Fruit fly (Drosophila melanogaster): Measurements from ENCODE around the gene CG17104.

CG17104 gene

dm6 chr2L:10665603-10666002 lies 11.4 kb upstream of the CG17104 start (continued):
- no peak for TF ChIP-seq Hand (GFP tag; optimal IDR thresholded peaks at IDR 0.05)
- TF ChIP-seq tll (GFP tag; optimal IDR thresholded peaks at IDR 0.05): no peak
- TF ChIP-seq fu2 (GFP tag; optimal IDR thresholded peaks at IDR 0.05): peak; percentile 58
- no peak for TF ChIP-seq Elba2 (GFP tag; optimal IDR thresholded peaks at IDR 0.05)
- no peak for TF ChIP-seq da (GFP tag; optimal IDR thresholded peaks at IDR 0.05)
- no peak for TF ChIP-seq CG10979 (tag; optimal IDR thresholded peaks at IDR 0.05)
- peak; percentile 25; the same call in 1 of the 2 replicates for TF ChIP-seq wor (GFP tag; IDR thresholded peaks at IDR 0.05)
- peak; percentile 84 for TF ChIP-seq Oli (tag; optimal IDR thresholded peaks at IDR 0.05)
- TF ChIP-seq Gsc (GFP tag; IDR thresholded peaks at IDR 0.05): peak; percentile 36; the same call in 1 of the 2 replicates
- TF ChIP-seq Vsx1 (GFP tag; optimal IDR thresholded peaks at IDR 0.05): peak; percentile 38
- TF ChIP-seq CG16863 (GFP tag; optimal IDR thresholded peaks at IDR 0.05): peak; percentile 79
- peak; percentile 50 for TF ChIP-seq dmrt11E (tag; optimal IDR thresholded peaks at IDR 0.05)
- peak; percentile 80 for TF ChIP-seq CG30403 (GFP tag; optimal IDR thresholded peaks at IDR 0.05)
- peak; percentile 17 for TF ChIP-seq CG10274 (GFP tag; optimal IDR thresholded peaks at IDR 0.05)
- TF ChIP-seq seq (GFP tag; IDR thresholded peaks at IDR 0.05): peak; percentile 87
- peak; percentile 36 for TF ChIP-seq CG11723 (GFP tag; optimal IDR thresholded peaks at IDR 0.05)
- TF ChIP-seq az2 (GFP tag; optimal IDR thresholded peaks at IDR 0.05): peak; percentile 76
- TF ChIP-seq Xrp1 (GFP tag; IDR thresholded peaks at IDR 0.05): peak; percentile 81
- no peak for TF ChIP-seq CG6683 (GFP tag; optimal IDR thresholded peaks at IDR 0.05)
- no peak for TF ChIP-seq knrl (GFP tag; IDR thresholded peaks at IDR 0.05; ENCODE audit: partially characterized antibody)
- no peak for TF ChIP-seq prd (optimal IDR thresholded peaks at IDR 0.05)
- TF ChIP-seq prd (GFP tag; IDR thresholded peaks at IDR 0.05): peak; percentile 92
- peak; percentile 66; the same call in 1 of the 3 replicates for TF ChIP-seq sr (GFP tag; IDR thresholded peaks at IDR 0.05)
- TF ChIP-seq Dip3 (GFP tag; optimal IDR thresholded peaks at IDR 0.05): peak; percentile 69
- TF ChIP-seq fru (optimal IDR thresholded peaks at IDR 0.05): no peak
- peak; percentile 92 for TF ChIP-seq dysf (GFP tag; IDR thresholded peaks at IDR 0.05)
- peak; percentile 73; the same call in 2 of the 3 replicates for TF ChIP-seq CG6175 (GFP tag; IDR thresholded peaks at IDR 0.05)
- TF ChIP-seq CG12219 (GFP tag; optimal IDR thresholded peaks at IDR 0.05): peak; percentile 78
- TF ChIP-seq B-H2 (GFP tag; optimal IDR thresholded peaks at IDR 0.05): no peak
- peak; percentile 56 for TF ChIP-seq CG18619 (GFP tag; optimal IDR thresholded peaks at IDR 0.05)
- no peak for TF ChIP-seq CG6765 (GFP tag; optimal IDR thresholded peaks at IDR 0.05)
- peak; percentile 75 for TF ChIP-seq Fer1 (GFP tag; optimal IDR thresholded peaks at IDR 0.05)
- peak; percentile 86 for TF ChIP-seq so (GFP tag; IDR thresholded peaks at IDR 0.05)
- TF ChIP-seq sob (GFP tag; IDR thresholded peaks at IDR 0.05): peak; percentile 87
- TF ChIP-seq Hsf (GFP tag; optimal IDR thresholded peaks at IDR 0.05): peak; percentile 82
- peak; percentile 75 for TF ChIP-seq her (GFP tag; optimal IDR thresholded peaks at IDR 0.05)
- peak; percentile 22 for TF ChIP-seq gcm2 (GFP tag; optimal IDR thresholded peaks at IDR 0.05)
- peak; percentile 76; the same call in 2 of the 3 replicates for TF ChIP-seq CG7357 (GFP tag; IDR thresholded peaks at IDR 0.05)
- TF ChIP-seq Dref (GFP tag; IDR thresholded peaks at IDR 0.05): no peak
- TF ChIP-seq Dp (GFP tag; optimal IDR thresholded peaks at IDR 0.05): no peak
- peak; percentile 67 for TF ChIP-seq Atf3 (GFP tag; optimal IDR thresholded peaks at IDR 0.05)
- TF ChIP-seq pzg (GFP tag; optimal IDR thresholded peaks at IDR 0.05): no peak
- peak; percentile 6 for TF ChIP-seq CG31388 (GFP tag; optimal IDR thresholded peaks at IDR 0.05)
- peak; percentile 47 for TF ChIP-seq rib (GFP tag; IDR thresholded peaks at IDR 0.05)
- TF ChIP-seq CG3726 (GFP tag; IDR thresholded peaks at IDR 0.05): peak; percentile 73; the same call in 2 of the 3 replicates
- no peak for TF ChIP-seq CTCF (GFP tag; optimal IDR thresholded peaks at IDR 0.05)
- TF ChIP-seq Myb (GFP tag; optimal IDR thresholded peaks at IDR 0.05): peak; percentile 53
- peak; percentile 83 for TF ChIP-seq otp (GFP tag; IDR thresholded peaks at IDR 0.05)
- TF ChIP-seq CG15073 (GFP tag; optimal IDR thresholded peaks at IDR 0.05): no peak
- TF ChIP-seq CG9797 (GFP tag; optimal IDR thresholded peaks at IDR 0.05): no peak
- peak; percentile 33; the same call in 1 of the 2 replicates for TF ChIP-seq dan (GFP tag; IDR thresholded peaks at IDR 0.05)
- peak; percentile 36 for TF ChIP-seq CG12104 (GFP tag; optimal IDR thresholded peaks at IDR 0.05)
- no peak for TF ChIP-seq zf30C (GFP tag; optimal IDR thresholded peaks at IDR 0.05)
